Fruit fly (Drosophila melanogaster): ENCODE data around the gene epsilonCOP.

epsilonCOP gene

dm6 chr2L:6467509-6467908, 21.4 kb upstream of the epsilonCOP start, which contains the start of gene HemK1:
HemK1 (minus strand) TSS chr2L:6467698.
- TF ChIP-seq CG17806 (tag; optimal IDR thresholded peaks at IDR 0.05) = no peak
- no peak for TF ChIP-seq CG13204 (GFP tag; optimal IDR thresholded peaks at IDR 0.05)
- no peak for TF ChIP-seq CG14655 (GFP tag; optimal IDR thresholded peaks at IDR 0.05)
- TF ChIP-seq CG9948 (tag; optimal IDR thresholded peaks at IDR 0.05) = no peak
- TF ChIP-seq CG15710 (tag; optimal IDR thresholded peaks at IDR 0.05) = no peak
- TF ChIP-seq CG32121 (GFP tag; IDR thresholded peaks at IDR 0.05) = no peak
- TF ChIP-seq CG34367 (tag; optimal IDR thresholded peaks at IDR 0.05) = no peak

DNA sequence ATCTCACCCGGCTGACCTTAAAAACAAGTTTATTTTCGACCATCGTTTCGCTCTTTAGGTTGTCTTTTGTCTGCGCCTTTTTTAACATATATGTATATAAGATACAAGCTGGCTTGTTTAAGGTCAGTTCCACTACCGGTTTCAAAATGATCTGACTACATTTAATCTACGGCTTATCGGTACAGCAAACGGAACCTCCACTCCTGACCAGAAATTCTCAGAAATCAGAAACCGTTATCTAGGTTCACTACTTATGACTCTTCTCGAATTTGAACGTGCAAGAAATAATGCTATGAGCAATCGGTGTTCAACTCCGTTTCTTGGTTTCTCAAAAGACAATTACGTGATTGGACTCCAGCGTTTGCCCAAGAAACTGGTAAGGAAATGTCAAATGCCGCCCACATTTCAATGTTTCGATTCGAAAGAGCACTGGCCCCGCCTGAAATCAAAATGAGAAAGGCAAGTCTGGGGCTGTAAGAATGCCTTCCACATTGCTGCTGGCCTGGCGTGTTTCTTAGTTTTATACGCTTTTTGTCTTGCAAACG, 18.7 kb upstream of the epsilonCOP start:
- TF ChIP-seq CG34367 (tag; optimal IDR thresholded peaks at IDR 0.05) = no peak
- no peak for TF ChIP-seq CG9948 (tag; optimal IDR thresholded peaks at IDR 0.05)
- peak; percentile 75 for TF ChIP-seq EcR (GFP tag; optimal IDR thresholded peaks at IDR 0.05)
- no peak for TF ChIP-seq CG10348 (GFP tag; IDR thresholded peaks at IDR 0.05)

DNA sequence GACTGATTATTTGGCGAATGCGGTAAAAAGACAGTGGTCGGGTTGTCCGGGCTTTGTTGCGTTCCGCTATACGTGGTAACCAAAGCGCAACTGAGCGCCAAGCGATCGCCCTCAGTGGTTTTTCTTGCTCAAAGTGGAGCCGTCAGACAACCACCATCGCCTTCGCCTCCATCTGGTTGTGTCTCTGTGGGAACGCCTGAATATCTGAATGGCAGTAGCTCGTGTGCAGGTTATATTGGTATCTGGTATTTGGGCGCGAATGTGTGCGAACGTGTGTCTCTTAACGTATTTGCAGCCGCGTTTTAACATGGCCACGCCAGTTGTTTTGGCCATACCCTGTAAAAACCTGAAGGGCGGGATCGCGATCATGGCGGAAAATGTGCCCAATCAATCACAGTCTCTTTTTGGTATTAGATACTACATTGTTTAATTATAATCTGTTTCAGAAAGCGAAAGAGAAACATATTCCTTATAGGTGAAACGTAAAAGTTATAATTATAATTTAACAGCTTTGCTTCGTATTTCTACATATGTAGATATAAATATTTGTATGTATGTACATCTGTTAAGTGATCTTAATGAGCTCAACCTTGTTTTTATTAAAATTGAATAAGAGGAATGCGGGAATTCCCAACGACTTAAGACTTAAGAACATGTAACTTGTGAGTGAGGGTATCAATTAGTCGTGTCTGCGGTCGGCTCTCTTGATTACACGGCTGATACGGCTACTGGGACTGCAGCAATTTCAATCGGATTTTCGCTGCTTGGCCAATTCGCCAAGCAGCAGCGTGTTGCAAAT, 16.7 kb upstream of the epsilonCOP start:
- TF ChIP-seq rn (GFP tag; IDR thresholded peaks at IDR 0.05) (no peak), D1 (tag; optimal IDR thresholded peaks at IDR 0.05) (peak; percentile 21), CG12605 (GFP tag; IDR thresholded peaks at IDR 0.05) (no peak), Snoo (tag; optimal IDR thresholded peaks at IDR 0.05) (peak; percentile 36), CG10348 (GFP tag; IDR thresholded peaks at IDR 0.05) (no peak), CG13204 (GFP tag; optimal IDR thresholded peaks at IDR 0.05) (no peak), EcR (GFP tag; optimal IDR thresholded peaks at IDR 0.05) (peak; percentile 9), CG34367 (tag; optimal IDR thresholded peaks at IDR 0.05) (peak; percentile 31), CG8301 (tag; optimal IDR thresholded peaks at IDR 0.05) (peak; percentile 68), Pif1B (GFP tag; optimal IDR thresholded peaks at IDR 0.05) (peak; percentile 31), CG14655 (GFP tag; optimal IDR thresholded peaks at IDR 0.05) (peak; percentile 62), Ets98B (GFP tag; IDR thresholded peaks at IDR 0.05) (peak; percentile 8; the same call in 1 of the 2 replicates), gl (tag; optimal IDR thresholded peaks at IDR 0.05) (no peak), CG9948 (tag; optimal IDR thresholded peaks at IDR 0.05) (peak; percentile 49), CG15710 (tag; optimal IDR thresholded peaks at IDR 0.05) (peak; percentile 60), CG8159 (tag; optimal IDR thresholded peaks at IDR 0.05) (peak; percentile 69), CG4496 (GFP tag; IDR thresholded peaks at IDR 0.05) (peak; percentile 44; the same call in 1 of the 3 replicates), fd96Ca (GFP tag; IDR thresholded peaks at IDR 0.05) (no peak), CG17806 (tag; optimal IDR thresholded peaks at IDR 0.05) (peak; percentile 48), Pif1A (GFP tag; optimal IDR thresholded peaks at IDR 0.05) (peak; percentile 46), CG32121 (GFP tag; IDR thresholded peaks at IDR 0.05) (no peak)

- TF ChIP-seq Snoo (tag; optimal IDR thresholded peaks at IDR 0.05) (peak; percentile 56), Pif1B (GFP tag; optimal IDR thresholded peaks at IDR 0.05) (peak; percentile 34), EcR (GFP tag; optimal IDR thresholded peaks at IDR 0.05) (no peak), CG15710 (tag; optimal IDR thresholded peaks at IDR 0.05) (peak; percentile 77), CG13204 (GFP tag; optimal IDR thresholded peaks at IDR 0.05) (peak; percentile 44), rn (GFP tag; IDR thresholded peaks at IDR 0.05) (peak; percentile 38; the same call in 1 of the 2 replicates), D1 (tag; optimal IDR thresholded peaks at IDR 0.05) (no peak), CG8159 (tag; optimal IDR thresholded peaks at IDR 0.05) (peak; percentile 83), CG8301 (tag; optimal IDR thresholded peaks at IDR 0.05) (peak; percentile 71), fd96Ca (GFP tag; IDR thresholded peaks at IDR 0.05) (peak; percentile 79; the same call in 2 of the 3 replicates), Ets98B (GFP tag; IDR thresholded peaks at IDR 0.05) (peak; percentile 74), CG12605 (GFP tag; IDR thresholded peaks at IDR 0.05) (peak; percentile 75), CG9948 (tag; optimal IDR thresholded peaks at IDR 0.05) (peak; percentile 75), CG14655 (GFP tag; optimal IDR thresholded peaks at IDR 0.05) (peak; percentile 72), CG4496 (GFP tag; IDR thresholded peaks at IDR 0.05) (peak; percentile 82), CG10348 (GFP tag; IDR thresholded peaks at IDR 0.05) (no peak), gl (tag; optimal IDR thresholded peaks at IDR 0.05) (peak; percentile 23), Pif1A (GFP tag; optimal IDR thresholded peaks at IDR 0.05) (peak; percentile 58), CG17806 (tag; optimal IDR thresholded peaks at IDR 0.05) (peak; percentile 57), CG34367 (tag; optimal IDR thresholded peaks at IDR 0.05) (peak; percentile 44), CG32121 (GFP tag; IDR thresholded peaks at IDR 0.05) (peak; percentile 67; the same call in 1 of the 2 replicates)
Measured at dm6 chr2L:6473076-6474037, 15.5 kb upstream of the epsilonCOP start, which contains the start of gene mmy. mmy (minus strand) TSS chr2L:6473904.

DNA sequence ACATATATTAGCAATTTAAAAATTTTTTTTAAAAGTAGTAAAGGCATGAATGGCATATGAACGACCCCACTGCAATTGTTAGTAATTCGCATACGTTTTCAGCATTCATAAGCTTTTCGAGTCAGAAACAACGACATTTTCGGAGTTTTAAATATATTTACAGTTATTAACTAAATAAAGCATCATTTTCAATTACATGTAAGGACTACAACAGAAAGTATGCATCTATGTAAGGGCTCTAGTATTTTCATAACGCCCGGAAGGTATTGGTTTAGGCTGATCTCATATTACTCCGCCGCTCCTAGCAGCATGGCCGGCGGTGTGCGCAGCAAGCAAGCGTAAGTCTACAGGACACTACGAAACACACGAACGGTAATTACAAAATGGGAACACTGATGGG, 14.6 kb upstream of the epsilonCOP start:
- TF ChIP-seq fd96Ca (GFP tag; IDR thresholded peaks at IDR 0.05) (no peak), CG34367 (tag; optimal IDR thresholded peaks at IDR 0.05) (no peak), Ets98B (GFP tag; IDR thresholded peaks at IDR 0.05) (no peak), Pif1A (GFP tag; optimal IDR thresholded peaks at IDR 0.05) (no peak), CG9948 (tag; optimal IDR thresholded peaks at IDR 0.05) (no peak), gl (tag; optimal IDR thresholded peaks at IDR 0.05) (no peak), CG32121 (GFP tag; IDR thresholded peaks at IDR 0.05) (no peak), Pif1B (GFP tag; optimal IDR thresholded peaks at IDR 0.05) (no peak), CG10348 (GFP tag; IDR thresholded peaks at IDR 0.05) (no peak), rn (GFP tag; IDR thresholded peaks at IDR 0.05) (no peak), CG12605 (GFP tag; IDR thresholded peaks at IDR 0.05) (no peak), CG15710 (tag; optimal IDR thresholded peaks at IDR 0.05) (no peak), CG4496 (GFP tag; IDR thresholded peaks at IDR 0.05) (no peak), D1 (tag; optimal IDR thresholded peaks at IDR 0.05) (no peak), CG14655 (GFP tag; optimal IDR thresholded peaks at IDR 0.05) (no peak), CG8301 (tag; optimal IDR thresholded peaks at IDR 0.05) (no peak)
